Worm (Caenorhabditis elegans) whole organism, late embryonic: ENCODE measurements around the gene F40E10.5.

Experiments used
- ama-1 ChIP-seq: fragments of 150-350 bp; optimal IDR thresholded peaks from 2 replicates; lab custom pipeline; 2014
- ceh-19 ChIP-seq: fragments of 200-800 bp; sonication (Bioruptor generic); optimal IDR thresholded peaks from 2 replicates; lab custom pipeline; 2018; ENCODE audit warnings: mild to moderate bottlenecking, missing genetic modification characterization, missing compliant biosample characterization
- ceh-9 ChIP-seq: sonication (generic microtip); optimal IDR thresholded peaks from 2 replicates; lab custom pipeline; 2016; ENCODE audit warnings: mild to moderate bottlenecking, missing genetic modification characterization, inconsistent platforms, missing compliant biosample characterization
- che-1 ChIP-seq: sonication (generic microtip); optimal IDR thresholded peaks from 2 replicates; lab custom pipeline; 2016; ENCODE audit warnings: mild to moderate bottlenecking, missing genetic modification characterization, missing compliant biosample characterization
- eyg-1 ChIP-seq: sonication (generic microtip); optimal IDR thresholded peaks from 2 replicates; lab custom pipeline; 2016; ENCODE audit warnings: missing genotype, missing genetic modification characterization, missing compliant biosample characterization
- fax-1 ChIP-seq: sonication (generic microtip); optimal IDR thresholded peaks from 2 replicates; lab custom pipeline; 2016; ENCODE audit warnings: missing genotype, missing genetic modification characterization, missing compliant biosample characterization
- hlh-30 ChIP-seq: sonication (generic microtip); optimal IDR thresholded peaks from 2 replicates; lab custom pipeline; 2017; ENCODE audit warnings: antibody characterized with exemption, missing genetic modification characterization, missing compliant biosample characterization; ENCODE audit not compliant: insufficient read depth
- pax-1 ChIP-seq: fragments of 150-350 bp; optimal IDR thresholded peaks from 2 replicates; lab custom pipeline; 2014; ENCODE audit warnings: missing biosample characterization, missing genetic modification characterization
- pqm-1 ChIP-seq: sonication (generic microtip); optimal IDR thresholded peaks from 2 replicates; lab custom pipeline; 2016; ENCODE audit warnings: missing genetic modification characterization, missing compliant biosample characterization
- rnt-1 ChIP-seq: sonication (generic microtip); optimal IDR thresholded peaks from 2 replicates; lab custom pipeline; 2016; ENCODE audit warnings: missing genetic modification characterization, missing compliant biosample characterization
- sox-2 ChIP-seq: fragments of 200-800 bp; sonication (Bioruptor generic); IDR thresholded peaks from 2 replicates; pipeline ENCODE4 v1.3.6; 2022; ENCODE audit warnings: missing genetic modification reagents, missing genetic modification characterization, missing compliant biosample characterization
- ztf-16 ChIP-seq: sonication (generic microtip); optimal IDR thresholded peaks from 2 replicates; lab custom pipeline; 2017; ENCODE audit warnings: missing genetic modification characterization, missing compliant biosample characterization

DNA sequence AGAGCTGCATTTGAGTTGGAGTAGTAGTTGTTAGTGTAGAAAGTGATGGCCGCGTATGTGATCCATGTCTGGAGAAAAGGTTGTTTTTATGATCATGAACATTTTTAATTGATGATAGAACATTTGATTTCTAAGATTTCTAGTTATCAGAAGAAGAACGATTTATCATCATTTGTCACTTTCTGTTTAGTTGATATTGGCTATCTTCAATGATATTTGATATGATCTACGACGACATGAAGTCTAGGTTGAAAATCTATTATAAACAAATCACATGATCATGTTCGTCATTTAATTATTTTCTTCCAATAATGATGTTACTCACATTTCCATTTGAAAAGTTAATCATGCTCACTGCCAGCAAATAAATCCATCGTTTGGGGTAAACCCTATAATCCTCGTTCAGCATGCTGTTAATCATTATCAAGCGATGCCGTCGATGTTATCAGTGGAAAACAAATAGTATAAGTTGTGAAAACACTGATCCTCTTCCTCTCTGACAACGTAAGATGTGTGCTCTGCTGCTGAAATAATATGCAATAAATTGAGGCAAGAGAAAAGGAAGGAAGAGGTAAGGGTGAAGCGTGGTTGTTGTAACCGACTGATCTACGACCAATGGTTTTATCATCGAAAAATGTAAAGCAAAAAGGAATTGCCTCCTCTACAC is 35.5 kb downstream of the F40E10.5 start:
- TF ChIP-seq pqm-1 (no peak), ceh-9 (tag; lab: Kevin White, UChicago) (no peak), sox-2 (GFP tag; lab: Robert Waterston, UW) (no peak), rnt-1 (no peak), fax-1 (tag; lab: Kevin White, UChicago) (no peak), che-1 (tag; lab: Kevin White, UChicago) (no peak), ama-1 (lab: Kevin White, UChicago) (no peak), ztf-16 (tag; lab: Kevin White, UChicago) (no peak), pax-1 (tag; lab: Kevin White, UChicago) (no peak), ceh-19 (GFP tag; lab: Kevin White, UChicago) (no peak), hlh-30 (tag; lab: Kevin White, UChicago) (no peak), eyg-1 (tag; lab: Kevin White, UChicago) (no peak)
